Fruit fly (Drosophila melanogaster) whole organism, embryonic: ENCODE results near the gene CG7694.

Experiments
- Adf1 ChIP-seq: fragments of 200-800 bp; sonication (Bioruptor generic); IDR thresholded peaks from 2 replicates; pipeline ENCODE4 v1.3.6; 2022; ENCODE audit warnings: missing biosample characterization, missing genetic modification characterization
- Awh ChIP-seq: fragments of 200-800 bp; sonication (Bioruptor generic); IDR thresholded peaks from 2 replicates; pipeline ENCODE4, ENCODE4 v1.3.6; 2022; ENCODE audit warnings: missing biosample characterization, missing genetic modification characterization
- BEAF-32 ChIP-seq: fragments of 200-800 bp; sonication (Bioruptor generic); optimal IDR thresholded peaks from 3 replicates; lab custom pipeline; 2017; ENCODE audit warnings: missing biosample characterization, missing genetic modification characterization, mild to moderate bottlenecking, moderate library complexity, missing genetic modification reagents
- BtbVII ChIP-seq: fragments of 200-800 bp; sonication (Bioruptor generic); optimal IDR thresholded peaks from 3 replicates; lab custom pipeline; 2017; ENCODE audit warnings: missing biosample characterization, mild to moderate bottlenecking, missing genetic modification characterization
- CG10274 ChIP-seq: fragments of 200-800 bp; sonication (Bioruptor generic); optimal IDR thresholded peaks from 3 replicates; lab custom pipeline; 2017; ENCODE audit warnings: missing biosample characterization, mild to moderate bottlenecking, missing genetic modification characterization
- CG11456 ChIP-seq: fragments of 200-800 bp; sonication (Bioruptor generic); IDR thresholded peaks from 3 replicates; pipeline ENCODE4 v1.3.6; 2022; ENCODE audit warnings: missing biosample characterization, missing genetic modification characterization
- CG12659 ChIP-seq: fragments of 200-800 bp; sonication (Bioruptor generic); optimal IDR thresholded peaks from 3 replicates; lab custom pipeline; 2017; ENCODE audit warnings: mild to moderate bottlenecking, missing biosample characterization, missing genetic modification reagents, missing genetic modification characterization
- CG13287 ChIP-seq: fragments of 200-800 bp; sonication (Bioruptor generic); IDR thresholded peaks from 2 replicates; pipeline ENCODE4 v1.3.6; 2022; ENCODE audit warnings: missing biosample characterization, missing genetic modification characterization; ENCODE audit not compliant: partially characterized antibody
- CG13296 ChIP-seq: fragments of 200-800 bp; sonication (Bioruptor generic); optimal IDR thresholded peaks from 3 replicates; lab custom pipeline; 2018; ENCODE audit warnings: missing biosample characterization, mild to moderate bottlenecking, missing genetic modification characterization
- CG14667 ChIP-seq: fragments of 200-800 bp; sonication (Bioruptor generic); IDR thresholded peaks from 2 replicates; pipeline ENCODE4 v1.3.6; 2022; ENCODE audit warnings: missing biosample characterization, missing genetic modification characterization
- CG14710 ChIP-seq: fragments of 200-800 bp; sonication (Bioruptor generic); optimal IDR thresholded peaks from 3 replicates; lab custom pipeline; 2019; ENCODE audit warnings: missing biosample characterization, mild to moderate bottlenecking, missing genetic modification characterization, moderate library complexity
- CG1603 ChIP-seq: fragments of 200-800 bp; sonication (Bioruptor generic); optimal IDR thresholded peaks from 2 replicates; lab custom pipeline; 2019; ENCODE audit warnings: missing biosample characterization, mild to moderate bottlenecking, missing genetic modification characterization, moderate library complexity
- CG17186 ChIP-seq: fragments of 200-800 bp; sonication (Bioruptor generic); optimal IDR thresholded peaks from 3 replicates; lab custom pipeline; 2017; ENCODE audit warnings: missing biosample characterization, missing genetic modification reagents, missing genetic modification characterization
- CG2889 ChIP-seq: fragments of 200-800 bp; sonication (Bioruptor generic); IDR thresholded peaks from 3 replicates; pipeline ENCODE4 v1.3.6; 2022; ENCODE audit warnings: missing biosample characterization, missing genetic modification characterization
- CG34422 ChIP-seq: fragments of 200-800 bp; sonication (Bioruptor generic); IDR thresholded peaks from 3 replicates; pipeline ENCODE4 v1.3.6; 2022; ENCODE audit warnings: missing biosample characterization, missing genetic modification characterization
- CG4424 ChIP-seq: fragments of 200-800 bp; sonication (Bioruptor generic); optimal IDR thresholded peaks from 3 replicates; lab custom pipeline; 2016; ENCODE audit warnings: missing biosample characterization, missing genetic modification characterization
- CG4730 ChIP-seq: fragments of 200-800 bp; sonication (Bioruptor generic); IDR thresholded peaks from 2 replicates; pipeline ENCODE4 v1.3.6; 2022; ENCODE audit warnings: missing biosample characterization, missing genetic modification characterization
- CG6175 ChIP-seq: fragments of 200-800 bp; sonication (Bioruptor generic); IDR thresholded peaks from 3 replicates; pipeline ENCODE4 v1.3.6; 2022; ENCODE audit warnings: missing biosample characterization, missing genetic modification characterization
- Camta ChIP-seq: fragments of 200-800 bp; sonication (Bioruptor generic); optimal IDR thresholded peaks from 2 replicates; lab custom pipeline; 2016; ENCODE audit warnings: missing biosample characterization, missing genetic modification characterization
- CrebB ChIP-seq: fragments of 200-800 bp; sonication (Bioruptor generic); optimal IDR thresholded peaks from 3 replicates; lab custom pipeline; 2018; ENCODE audit warnings: missing biosample characterization, mild to moderate bottlenecking, missing genetic modification characterization
- Dp ChIP-seq: fragments of 200-800 bp; sonication (Bioruptor generic); optimal IDR thresholded peaks from 2 replicates; lab custom pipeline; 2018; ENCODE audit warnings: missing biosample characterization, mild to moderate bottlenecking, missing genetic modification characterization, moderate library complexity
- E2f2 ChIP-seq: fragments of 200-800 bp; sonication (Bioruptor generic); IDR thresholded peaks from 2 replicates; pipeline ENCODE4 v1.3.6; 2022; ENCODE audit warnings: missing biosample characterization, missing genetic modification characterization
- HmgZ ChIP-seq: fragments of 200-800 bp; sonication (Bioruptor generic); optimal IDR thresholded peaks from 2 replicates; lab custom pipeline; 2018; ENCODE audit warnings: missing biosample characterization, mild to moderate bottlenecking, missing genetic modification characterization
- Med ChIP-seq: fragments of 200-800 bp; sonication (Bioruptor generic); peaks from one replicate; lab custom pipeline; 2016; ENCODE audit warnings: missing biosample characterization, missing genetic modification characterization, mild to moderate bottlenecking, inconsistent platforms, moderate library complexity
- Oli ChIP-seq: fragments of 200-800 bp; sonication (Bioruptor generic); optimal IDR thresholded peaks from 2 replicates; lab custom pipeline; 2018; ENCODE audit warnings: missing biosample characterization, mild to moderate bottlenecking, missing genetic modification characterization, moderate library complexity
- Ptx1 ChIP-seq: fragments of 200-800 bp; sonication (Bioruptor generic); IDR thresholded peaks from 2 replicates; pipeline ENCODE4 v1.3.6; 2022; ENCODE audit warnings: missing biosample characterization, missing genetic modification characterization
- Spps ChIP-seq: fragments of 200-800 bp; sonication (Bioruptor generic); optimal IDR thresholded peaks from 2 replicates; lab custom pipeline; 2018; ENCODE audit warnings: missing biosample characterization, mild to moderate bottlenecking, missing genetic modification characterization
- Usf ChIP-seq: fragments of 200-800 bp; sonication (Bioruptor generic); optimal IDR thresholded peaks from 2 replicates; lab custom pipeline; 2017; ENCODE audit warnings: missing genotype, missing biosample characterization, missing genetic modification characterization
- bbx ChIP-seq: fragments of 200-800 bp; sonication (Bioruptor generic); IDR thresholded peaks from 2 replicates; pipeline ENCODE4 v1.3.6; 2022; ENCODE audit warnings: missing biosample characterization, missing genetic modification characterization; ENCODE audit not compliant: partially characterized antibody
- btn ChIP-seq: fragments of 200-800 bp; sonication (Bioruptor generic); optimal IDR thresholded peaks from 2 replicates; lab custom pipeline; 2016; ENCODE audit warnings: missing biosample characterization, missing genetic modification characterization
- disco-r ChIP-seq: fragments of 200-800 bp; sonication (Bioruptor generic); optimal IDR thresholded peaks from 2 replicates; lab custom pipeline; 2016; ENCODE audit warnings: missing biosample characterization, missing genetic modification characterization
- exex ChIP-seq: fragments of 200-800 bp; sonication (Bioruptor generic); optimal IDR thresholded peaks from 4 replicates; lab custom pipeline; 2018; ENCODE audit warnings: missing biosample characterization, mild to moderate bottlenecking, missing genetic modification characterization, moderate library complexity
- gcm2 ChIP-seq: fragments of 200-800 bp; sonication (Bioruptor generic); optimal IDR thresholded peaks from 2 replicates; lab custom pipeline; 2016; ENCODE audit warnings: missing biosample characterization, missing genetic modification characterization
- klu ChIP-seq: fragments of 200-800 bp; sonication (Bioruptor generic); IDR thresholded peaks from 2 replicates; pipeline ENCODE4 v1.3.6; 2022; ENCODE audit warnings: missing biosample characterization, missing genetic modification characterization
- lbe ChIP-seq: fragments of 200-800 bp; sonication (Bioruptor generic); optimal IDR thresholded peaks from 2 replicates; lab custom pipeline; 2016; ENCODE audit warnings: missing biosample characterization, mild to moderate bottlenecking, missing genetic modification characterization
- nerfin-1 ChIP-seq: fragments of 200-800 bp; sonication (Bioruptor generic); optimal IDR thresholded peaks from 3 replicates; lab custom pipeline; 2019; ENCODE audit warnings: missing biosample characterization, mild to moderate bottlenecking, missing genetic modification characterization, moderate library complexity
- nerfin-2 ChIP-seq: fragments of 200-800 bp; sonication (Bioruptor generic); IDR thresholded peaks from 2 replicates; pipeline ENCODE4 v1.3.6; 2022; ENCODE audit warnings: missing biosample characterization, missing genetic modification characterization; ENCODE audit not compliant: partially characterized antibody
- pfk ChIP-seq: fragments of 200-800 bp; sonication (Bioruptor generic); optimal IDR thresholded peaks from 2 replicates; lab custom pipeline; 2018; ENCODE audit warnings: missing biosample characterization, mild to moderate bottlenecking, missing genetic modification characterization, moderate library complexity
- pzg ChIP-seq: fragments of 200-800 bp; sonication (Bioruptor generic); optimal IDR thresholded peaks from 3 replicates; lab custom pipeline; 2018; ENCODE audit warnings: missing biosample characterization, mild to moderate bottlenecking, missing genetic modification characterization, moderate library complexity
- row ChIP-seq: fragments of 200-800 bp; sonication (Bioruptor generic); IDR thresholded peaks from 3 replicates; pipeline ENCODE4 v1.3.6; 2022; ENCODE audit warnings: missing biosample characterization, missing genetic modification characterization
- sna ChIP-seq: fragments of 200-800 bp; sonication (Bioruptor generic); IDR thresholded peaks from 2 replicates; pipeline ENCODE4 v1.3.6; 2022; ENCODE audit warnings: missing biosample characterization, missing genetic modification characterization; ENCODE audit not compliant: partially characterized antibody
- stwl ChIP-seq: fragments of 200-800 bp; sonication (Bioruptor generic); optimal IDR thresholded peaks from 3 replicates; lab custom pipeline; 2018; ENCODE audit warnings: missing biosample characterization, mild to moderate bottlenecking, missing genetic modification characterization, moderate library complexity
- zfh1 ChIP-seq: fragments of 200-800 bp; sonication (Bioruptor generic); IDR thresholded peaks from 3 replicates; pipeline ENCODE4 v1.3.6; 2022; ENCODE audit warnings: missing biosample characterization, missing genetic modification characterization

The CG7694 gene

DNA sequence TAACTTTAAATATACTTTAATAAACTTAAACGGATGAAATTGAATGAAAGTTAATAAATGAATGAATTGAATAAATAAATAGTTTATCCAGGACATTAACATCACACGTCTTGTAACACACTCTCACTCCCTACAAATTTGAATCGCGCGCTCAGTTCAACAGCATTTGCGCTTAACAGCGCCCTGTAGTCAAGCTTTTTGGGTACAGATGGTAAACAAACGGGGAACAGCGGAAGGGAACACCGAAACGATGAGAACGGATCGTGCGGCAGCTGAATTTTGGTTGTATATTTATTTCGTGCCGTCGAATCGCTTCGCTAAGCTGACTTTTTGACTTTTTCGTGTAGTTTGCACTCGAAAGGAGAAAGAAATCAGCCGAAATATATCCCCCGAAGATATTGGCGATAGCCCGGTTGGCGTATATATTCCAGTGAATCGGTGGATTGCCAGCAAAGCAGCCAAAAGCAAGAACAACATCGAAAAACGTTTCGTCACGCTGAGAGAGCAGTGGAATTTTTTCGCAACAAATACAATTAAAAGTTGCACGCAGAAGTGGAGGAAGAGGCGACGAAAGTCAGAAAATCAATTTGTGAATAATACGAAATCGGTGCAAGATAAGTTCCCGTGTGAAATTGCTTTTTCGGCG is at the start of gene CG7694, which contains the start of gene fray:
TSS of gene CG7694 (plus strand) at position 247 of the 646 bp plus-strand sequence.
TSS of gene fray (plus strand) at position 247 of the 646 bp plus-strand sequence.
- TF ChIP-seq CG13287 (GFP tag; lab: Robert Waterston, UW): peak; percentile 20; the same call in 1 of the 2 replicates
- TF ChIP-seq CG2889 (GFP tag; lab: Robert Waterston, UW): no peak
- TF ChIP-seq pfk (GFP tag; lab: Kevin White, UChicago): peak; percentile 99
- TF ChIP-seq CG6175 (GFP tag; lab: Robert Waterston, UW): no peak
- no peak for TF ChIP-seq klu (GFP tag; lab: Robert Waterston, UW)
- no peak for TF ChIP-seq CrebB (tag; lab: Kevin White, UChicago)
- TF ChIP-seq Dp: peak; percentile 85
- TF ChIP-seq CG14667 (GFP tag; lab: Robert Waterston, UW): peak; percentile 43; the same call in 1 of the 2 replicates
- TF ChIP-seq BtbVII: no peak
- TF ChIP-seq CG10274 (GFP tag; lab: Kevin White, UChicago): no peak
- no peak for TF ChIP-seq Oli (tag; lab: Kevin White, UChicago)
- TF ChIP-seq CG1603: peak; percentile 63
- no peak for TF ChIP-seq Awh (GFP tag; lab: Robert Waterston, UW)
- TF ChIP-seq row (GFP tag; lab: Robert Waterston, UW): 0 out of 3 replicates have a peak, but pooled peaks have one; percentile 11
- peak; percentile 50 for TF ChIP-seq Med (GFP tag; lab: Kevin White, UChicago)
- TF ChIP-seq nerfin-2 (GFP tag; lab: Robert Waterston, UW): no peak
- no peak for TF ChIP-seq lbe
- no peak for TF ChIP-seq Ptx1 (GFP tag; lab: Robert Waterston, UW)
- TF ChIP-seq CG13296: no peak
- TF ChIP-seq nerfin-1 (tag; lab: Kevin White, UChicago): no peak
- peak; percentile 43 for TF ChIP-seq pzg (GFP tag; lab: Kevin White, UChicago)
- TF ChIP-seq stwl (tag; lab: Kevin White, UChicago): peak; percentile 53
- 0 out of 3 replicates have a peak, but pooled peaks have one; percentile 10 for TF ChIP-seq CG34422 (GFP tag; lab: Robert Waterston, UW)
- TF ChIP-seq bbx (GFP tag; lab: Robert Waterston, UW): 0 out of 2 replicates have a peak, but pooled peaks have one; percentile 9
- peak; percentile 89 for TF ChIP-seq E2f2 (GFP tag; lab: Robert Waterston, UW)
- 0 out of 2 replicates have a peak, but pooled peaks have one; percentile 33 for TF ChIP-seq sna (GFP tag; lab: Robert Waterston, UW)
- no peak for TF ChIP-seq CG14710 (tag; lab: Kevin White, UChicago)
- peak; percentile 9 for TF ChIP-seq BEAF-32 (GFP tag; lab: Kevin White, UChicago)
- peak; percentile 37 for TF ChIP-seq CG12659 (GFP tag; lab: Kevin White, UChicago)
- TF ChIP-seq CG17186 (GFP tag; lab: Kevin White, UChicago): peak; percentile 99

- TF ChIP-seq HmgZ (tag; lab: Kevin White, UChicago) (no peak), zfh1 (GFP tag; lab: Robert Waterston, UW) (no peak), btn (no peak), Spps (no peak), gcm2 (no peak), Camta (no peak), Adf1 (GFP tag; lab: Robert Waterston, UW) (no peak), CG4424 (no peak), CG11456 (GFP tag; lab: Robert Waterston, UW) (no peak), CG4730 (GFP tag; lab: Robert Waterston, UW) (no peak), Ptx1 (GFP tag; lab: Robert Waterston, UW) (no peak), disco-r (GFP tag; lab: Kevin White, UChicago) (no peak), Usf (GFP tag; lab: Kevin White, UChicago) (no peak), exex (tag; lab: Kevin White, UChicago) (no peak)
Observed at dm6 chr3R:18545486-18545885, 27.4 kb upstream of the CG7694 start, which contains the start of gene fru. Gene fru, minus strand, starts transcription at chr3R:18545586.
